Worm (Caenorhabditis elegans) whole organism, L1 larva: Measurements from ENCODE around the gene B0244.15.

Source experiments
- C16A3.4 ChIP-seq: fragments of 150-350 bp; optimal IDR thresholded peaks from 2 replicates; lab custom pipeline; 2014; ENCODE audit warnings: missing biosample characterization, missing genetic modification characterization
- F16B12.6 ChIP-seq: fragments of 150-350 bp; optimal IDR thresholded peaks from 2 replicates; lab custom pipeline; 2014; ENCODE audit warnings: missing biosample characterization, missing genetic modification characterization
- aha-1 ChIP-seq: fragments of 150-350 bp; optimal IDR thresholded peaks from 2 replicates; lab custom pipeline; 2014; ENCODE audit warnings: missing biosample characterization, missing genetic modification characterization
- alr-1 ChIP-seq: fragments of 200-800 bp; sonication (Bioruptor generic); optimal IDR thresholded peaks from 2 replicates; lab custom pipeline; 2018; ENCODE audit warnings: borderline replicate concordance, mild to moderate bottlenecking, missing genetic modification characterization, missing compliant biosample characterization
- ama-1 ChIP-seq: fragments of 150-350 bp; optimal IDR thresholded peaks from 2 replicates; lab custom pipeline; 2014
- ceh-82 ChIP-seq, 3 experiments: fragments of 150-350 bp in 1 of 3; sonication (generic microtip) in 2 of 3; optimal IDR thresholded peaks; 2 replicates each; lab custom pipeline; 2014 to 2017; ENCODE audit warnings: missing biosample characterization in 3 of 3, missing genetic modification characterization in 3 of 3
- ces-1 ChIP-seq: fragments of 150-350 bp; optimal IDR thresholded peaks from 2 replicates; lab custom pipeline; 2014; ENCODE audit warnings: missing biosample characterization, missing genetic modification reagents, missing genetic modification characterization
- dpl-1 ChIP-seq, 3 experiments: fragments of 150-350 bp in 2 of 3; sonication (generic microtip) in 1 of 3; optimal IDR thresholded peaks; 2 replicates each; lab custom pipeline; 2014 to 2017; ENCODE audit warnings: missing biosample characterization in 3 of 3, missing genetic modification characterization in 3 of 3, missing genetic modification reagents in 3 of 3
- dsc-1 ChIP-seq: sonication (generic microtip); optimal IDR thresholded peaks from 2 replicates; lab custom pipeline; 2016; ENCODE audit warnings: mild to moderate bottlenecking, missing genetic modification characterization, missing compliant biosample characterization
- efl-1 ChIP-seq, 4 experiments: fragments of 150-350 bp; optimal IDR thresholded peaks in 3 of 4; peaks in 1 of 4; 1 replicate in 1 of 4; 2 replicates in 3 of 4; lab custom pipeline; 2014; ENCODE audit warnings: missing biosample characterization in 2 of 4, missing genetic modification characterization in 2 of 4, missing genetic modification reagents in 2 of 4
- egl-13 ChIP-seq: sonication (generic microtip); optimal IDR thresholded peaks from 2 replicates; lab custom pipeline; 2016; ENCODE audit warnings: missing genotype, missing genetic modification reagents, missing genetic modification characterization, missing compliant biosample characterization
- ets-5 ChIP-seq: fragments of 200-800 bp; sonication (Bioruptor generic); IDR thresholded peaks from 2 replicates; pipeline ENCODE4 v1.3.6; 2022; ENCODE audit warnings: missing genetic modification characterization, missing compliant biosample characterization
- fkh-8 ChIP-seq: sonication (generic microtip); optimal IDR thresholded peaks from 2 replicates; lab custom pipeline; 2016; ENCODE audit warnings: mild to moderate bottlenecking, missing genetic modification characterization, missing compliant biosample characterization
- grh-1 ChIP-seq: fragments of 200-800 bp; sonication (Bioruptor generic); IDR thresholded peaks from 2 replicates; pipeline ENCODE4 v1.3.6; 2022; ENCODE audit warnings: missing genetic modification reagents, missing genetic modification characterization, missing compliant biosample characterization
- hlh-17 ChIP-seq: fragments of 200-800 bp; sonication (Bioruptor generic); optimal IDR thresholded peaks from 2 replicates; lab custom pipeline; 2018; ENCODE audit warnings: missing genetic modification characterization, mild to moderate bottlenecking, missing compliant biosample characterization, moderate library complexity, borderline replicate concordance
- hpl-2 ChIP-seq: fragments of 150-350 bp; optimal IDR thresholded peaks from 2 replicates; lab custom pipeline; 2014; ENCODE audit warnings: missing biosample characterization, missing genetic modification reagents, missing genetic modification characterization
- irx-1 ChIP-seq: sonication (generic microtip); optimal IDR thresholded peaks from 2 replicates; lab custom pipeline; 2016; ENCODE audit warnings: missing genetic modification characterization, missing compliant biosample characterization
- isw-1 ChIP-seq: fragments of 200-800 bp; sonication (Bioruptor generic); IDR thresholded peaks from 2 replicates; pipeline ENCODE4 v1.3.6; 2022; ENCODE audit warnings: missing genetic modification characterization, missing compliant biosample characterization
- lin-15B ChIP-seq: fragments of 150-350 bp; sonication (generic microtip); optimal IDR thresholded peaks from 3 replicates; lab custom pipeline; 2014; ENCODE audit warnings: missing biosample characterization, missing genetic modification characterization
- lin-39 ChIP-seq: fragments of 150-350 bp; optimal IDR thresholded peaks from 2 replicates; lab custom pipeline; 2014; ENCODE audit warnings: missing biosample characterization, missing genetic modification reagents, missing genetic modification characterization
- lsy-2 ChIP-seq, 2 experiments: fragments of 150-350 bp; optimal IDR thresholded peaks; 2 replicates each; lab custom pipeline; 2014; ENCODE audit warnings: missing biosample characterization in 2 of 2, missing genetic modification characterization in 2 of 2
- mep-1 ChIP-seq: fragments of 150-350 bp; optimal IDR thresholded peaks from 2 replicates; lab custom pipeline; 2014; ENCODE audit warnings: missing biosample characterization, missing genetic modification characterization
- nhr-12 ChIP-seq: sonication (generic microtip); optimal IDR thresholded peaks from 2 replicates; lab custom pipeline; 2017; ENCODE audit warnings: missing biosample characterization, missing genetic modification characterization
- nhr-19 ChIP-seq: fragments of 200-800 bp; sonication (Bioruptor generic); conservative IDR thresholded peaks from 2 replicates; pipeline ENCODE4 v1.3.6; 2022; ENCODE audit warnings: missing genetic modification characterization, missing compliant biosample characterization
- nhr-20 ChIP-seq: sonication (generic microtip); optimal IDR thresholded peaks from 2 replicates; lab custom pipeline; 2016; ENCODE audit warnings: mild to moderate bottlenecking, missing genetic modification characterization, missing compliant biosample characterization
- nhr-237 ChIP-seq: fragments of 150-350 bp; optimal IDR thresholded peaks from 2 replicates; lab custom pipeline; 2014; ENCODE audit warnings: missing biosample characterization, missing genetic modification characterization
- nhr-47 ChIP-seq: sonication (generic microtip); optimal IDR thresholded peaks from 2 replicates; lab custom pipeline; 2016; ENCODE audit warnings: mild to moderate bottlenecking, missing genetic modification characterization, moderate library complexity, missing compliant biosample characterization
- nhr-71 ChIP-seq: sonication (generic microtip); optimal IDR thresholded peaks from 2 replicates; lab custom pipeline; 2016; ENCODE audit warnings: mild to moderate bottlenecking, missing genetic modification characterization, moderate library complexity, missing compliant biosample characterization
- nhr-76 ChIP-seq: sonication (generic microtip); optimal IDR thresholded peaks from 2 replicates; lab custom pipeline; 2017; ENCODE audit warnings: missing biosample characterization, missing genetic modification characterization
- nhr-77 ChIP-seq: fragments of 150-350 bp; optimal IDR thresholded peaks from 2 replicates; lab custom pipeline; 2014; ENCODE audit warnings: missing biosample characterization, missing genetic modification characterization
- nhr-84 ChIP-seq: sonication (generic microtip); optimal IDR thresholded peaks from 2 replicates; lab custom pipeline; 2017; ENCODE audit warnings: missing biosample characterization, missing genetic modification characterization
- pag-3 ChIP-seq: sonication (generic microtip); optimal IDR thresholded peaks from 2 replicates; lab custom pipeline; 2017; ENCODE audit warnings: missing genetic modification characterization, mild to moderate bottlenecking, missing compliant biosample characterization, antibody characterized with exemption, borderline replicate concordance; ENCODE audit not compliant: insufficient read depth
- skn-1 ChIP-seq: fragments of 150-350 bp; optimal IDR thresholded peaks from 2 replicates; lab custom pipeline; 2014; ENCODE audit warnings: missing biosample characterization, missing genetic modification characterization
- snu-23 ChIP-seq: sonication (generic microtip); optimal IDR thresholded peaks from 2 replicates; lab custom pipeline; 2016; ENCODE audit warnings: missing genetic modification characterization, missing compliant biosample characterization
- sptf-1 ChIP-seq: fragments of 150-350 bp; optimal IDR thresholded peaks from 2 replicates; lab custom pipeline; 2014; ENCODE audit warnings: missing biosample characterization, missing genetic modification characterization
- swsn-7 ChIP-seq: sonication (generic microtip); optimal IDR thresholded peaks from 2 replicates; lab custom pipeline; 2016; ENCODE audit warnings: missing genetic modification characterization, missing compliant biosample characterization
- tbx-2 ChIP-seq: sonication (generic microtip); optimal IDR thresholded peaks from 2 replicates; lab custom pipeline; 2016; ENCODE audit warnings: missing genetic modification characterization, missing compliant biosample characterization
- tlp-1 ChIP-seq: fragments of 150-350 bp; optimal IDR thresholded peaks from 2 replicates; lab custom pipeline; 2014; ENCODE audit warnings: missing biosample characterization, missing genetic modification characterization
- unc-30 ChIP-seq: sonication (generic microtip); optimal IDR thresholded peaks from 2 replicates; lab custom pipeline; 2017; ENCODE audit warnings: missing biosample characterization, missing genetic modification characterization
- unc-86 ChIP-seq: sonication (generic microtip); optimal IDR thresholded peaks from 2 replicates; lab custom pipeline; 2016; ENCODE audit warnings: missing genetic modification characterization, missing compliant biosample characterization
- vab-15 ChIP-seq: sonication (generic microtip); optimal IDR thresholded peaks from 2 replicates; lab custom pipeline; 2017; ENCODE audit warnings: missing genotype, mild to moderate bottlenecking, missing genetic modification characterization, missing compliant biosample characterization
- xbp-1 ChIP-seq: sonication (generic microtip); optimal IDR thresholded peaks from 2 replicates; lab custom pipeline; 2016; ENCODE audit warnings: missing genetic modification characterization, missing compliant biosample characterization
- zag-1 ChIP-seq: fragments of 150-350 bp; optimal IDR thresholded peaks from 2 replicates; lab custom pipeline; 2014; ENCODE audit warnings: missing biosample characterization, missing genetic modification characterization
- zip-4 ChIP-seq: fragments of 200-800 bp; sonication (Bioruptor generic); optimal IDR thresholded peaks from 2 replicates; lab custom pipeline; 2018; ENCODE audit warnings: mild to moderate bottlenecking, missing genetic modification characterization, moderate library complexity, missing compliant biosample characterization
- ztf-11 ChIP-seq, 2 experiments: sonication (generic microtip); optimal IDR thresholded peaks; 2 replicates each; lab custom pipeline; 2016 to 2017; ENCODE audit warnings: missing genetic modification characterization in 2 of 2, missing biosample characterization in 1 of 2, missing compliant biosample characterization in 1 of 2

B0244.15 gene

DNA sequence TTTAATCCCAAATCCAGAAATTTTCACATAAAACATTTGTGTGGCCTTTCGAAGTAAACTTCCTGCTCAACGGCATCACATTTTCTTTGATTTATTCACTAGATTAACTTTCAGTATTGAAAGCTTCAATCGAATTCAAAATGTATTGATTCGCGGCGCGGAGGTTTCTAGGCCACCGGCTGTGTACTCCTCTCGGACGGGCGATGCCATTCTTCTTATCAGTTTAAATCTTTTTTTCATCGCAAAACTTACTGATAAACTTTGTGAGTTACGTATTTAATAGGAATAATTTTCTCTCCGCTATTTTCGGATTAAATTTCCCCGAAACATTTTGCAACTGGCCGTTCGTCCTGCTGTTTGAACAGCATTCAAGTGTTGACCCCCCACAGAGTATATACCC lies 21.3 kb upstream of the B0244.15 start (continued):
- TF ChIP-seq sptf-1 (tag; lab: Kevin White, UChicago): no peak
- no peak for TF ChIP-seq aha-1 (tag; lab: Kevin White, UChicago)
- TF ChIP-seq tlp-1 (tag; lab: Kevin White, UChicago): no peak
- no peak for TF ChIP-seq ets-5
- TF ChIP-seq lsy-2 (tag; optimal IDR thresholded peaks at IDR 0.05; lab: Kevin White, UChicago): peak; percentile 73 to 76
- peak; percentile 85 for TF ChIP-seq nhr-20 (tag; lab: Kevin White, UChicago)
- peak; percentile 85 for TF ChIP-seq xbp-1
- peak; percentile 45 to 66 (median 60) for TF ChIP-seq ceh-82 (tag; optimal IDR thresholded peaks at IDR 0.05; lab: Kevin White, UChicago)
- TF ChIP-seq dpl-1 (GFP tag; optimal IDR thresholded peaks at IDR 0.05; lab: Kevin White, UChicago): peak; percentile 81 to 91 (median 90)
- TF ChIP-seq nhr-237 (tag; lab: Kevin White, UChicago): no peak
- peak; percentile 85 for TF ChIP-seq nhr-19 (GFP tag; lab: Robert Waterston, UW)
- peak; percentile 78 for TF ChIP-seq swsn-7 (tag; lab: Kevin White, UChicago)
- peak; percentile 52 for TF ChIP-seq skn-1 (tag; lab: Kevin White, UChicago)
- peak; percentile 92 for TF ChIP-seq dsc-1 (tag; lab: Kevin White, UChicago)
- peak; percentile 45 for TF ChIP-seq C16A3.4
- TF ChIP-seq nhr-84 (tag; lab: Kevin White, UChicago): no peak
- TF ChIP-seq lin-15B (tag; lab: Kevin White, UChicago): peak; percentile 4
- TF ChIP-seq mep-1 (tag; lab: Kevin White, UChicago): no peak
- TF ChIP-seq efl-1 (optimal IDR thresholded peaks at IDR 0.05; lab: Kevin White, UChicago): peak; percentile 91 to 93
- TF ChIP-seq efl-1 (GFP tag; optimal IDR thresholded peaks at IDR 0.05 in 1 of 2; lab: Kevin White, UChicago): peak; percentile 90 to 99
- no peak for TF ChIP-seq hpl-2 (GFP tag; lab: Kevin White, UChicago)
- peak; percentile 87 for TF ChIP-seq tbx-2 (tag; lab: Kevin White, UChicago)
- TF ChIP-seq lin-39 (tag; lab: Kevin White, UChicago): peak; percentile 34
- TF ChIP-seq ces-1: no peak
- TF ChIP-seq zip-4: peak; percentile 51
- TF ChIP-seq ama-1 (lab: Kevin White, UChicago): no peak
- no peak for TF ChIP-seq zag-1 (tag; lab: Kevin White, UChicago)
- TF ChIP-seq isw-1: peak; percentile 54
- peak in 1 of 2 experiments; percentile 88 for TF ChIP-seq ztf-11 (tag; optimal IDR thresholded peaks at IDR 0.05; lab: Kevin White, UChicago)
- peak; percentile 80 for TF ChIP-seq egl-13 (tag; lab: Kevin White, UChicago)
- TF ChIP-seq nhr-77 (tag; lab: Kevin White, UChicago): peak; percentile 22
- no peak for TF ChIP-seq hlh-17
- TF ChIP-seq unc-30 (tag; lab: Kevin White, UChicago): no peak
- TF ChIP-seq snu-23 (GFP tag; lab: Kevin White, UChicago): peak; percentile 83
- peak; percentile 55 for TF ChIP-seq fkh-8 (tag; lab: Kevin White, UChicago)
- peak; percentile 69 for TF ChIP-seq pag-3
- no peak for TF ChIP-seq nhr-76 (tag; lab: Kevin White, UChicago)
- peak; percentile 88 for TF ChIP-seq nhr-47 (tag; lab: Kevin White, UChicago)
- TF ChIP-seq alr-1 (tag; lab: Kevin White, UChicago): no peak
- TF ChIP-seq irx-1 (tag; lab: Kevin White, UChicago): peak; percentile 92
- peak; percentile 91 for TF ChIP-seq nhr-71 (tag; lab: Kevin White, UChicago)
- TF ChIP-seq F16B12.6 (tag; lab: Kevin White, UChicago): no peak
- TF ChIP-seq grh-1: peak; percentile 65
- no peak for TF ChIP-seq nhr-12 (tag; lab: Kevin White, UChicago)
- TF ChIP-seq unc-86: peak; percentile 55
- TF ChIP-seq vab-15 (tag; lab: Kevin White, UChicago): no peak
- TF ChIP-seq, all 84 proteins: peak for 54
